Worm (Caenorhabditis elegans) whole organism, early embryonic: ENCODE results near the gene srw-16.

Source experiments
- B0310.2 ChIP-seq: sonication (generic microtip); optimal IDR thresholded peaks from 2 replicates; lab custom pipeline; 2016; ENCODE audit warnings: mild to moderate bottlenecking, missing genetic modification characterization, missing compliant biosample characterization
- F13C5.2 ChIP-seq: sonication (generic microtip); optimal IDR thresholded peaks from 2 replicates; lab custom pipeline; 2017; ENCODE audit warnings: mild to moderate bottlenecking, missing genetic modification characterization, inconsistent platforms, missing compliant biosample characterization
- aly-1 ChIP-seq: sonication (generic microtip); optimal IDR thresholded peaks from 2 replicates; lab custom pipeline; 2016; ENCODE audit warnings: missing genetic modification characterization, missing compliant biosample characterization
- ama-1 ChIP-seq: fragments of 150-350 bp; optimal IDR thresholded peaks from 2 replicates; lab custom pipeline; 2014
- ceh-13 ChIP-seq: fragments of 200-800 bp; sonication (Bioruptor generic); optimal IDR thresholded peaks from 2 replicates; lab custom pipeline; 2018; ENCODE audit warnings: mild to moderate bottlenecking, missing genetic modification characterization, missing compliant biosample characterization
- ceh-36 ChIP-seq: sonication (generic microtip); optimal IDR thresholded peaks from 2 replicates; lab custom pipeline; 2016; ENCODE audit warnings: missing genetic modification characterization, inconsistent platforms, missing compliant biosample characterization
- ets-7 ChIP-seq: sonication (generic microtip); optimal IDR thresholded peaks from 2 replicates; lab custom pipeline; 2016; ENCODE audit warnings: missing genotype, missing genetic modification characterization, missing compliant biosample characterization
- flt-1 ChIP-seq: fragments of 200-800 bp; sonication (Bioruptor generic); IDR thresholded peaks from 2 replicates; pipeline ENCODE4 v1.3.6; 2022; ENCODE audit warnings: missing genetic modification characterization, missing compliant biosample characterization
- hmbx-1 ChIP-seq: sonication (generic microtip); optimal IDR thresholded peaks from 2 replicates; lab custom pipeline; 2016; ENCODE audit warnings: mild to moderate bottlenecking, missing genetic modification characterization, missing compliant biosample characterization
- hmg-4 ChIP-seq: fragments of 200-800 bp; sonication (Bioruptor generic); optimal IDR thresholded peaks from 2 replicates; lab custom pipeline; 2018; ENCODE audit warnings: mild to moderate bottlenecking, missing genetic modification characterization, missing compliant biosample characterization
- hnd-1 ChIP-seq: sonication (generic microtip); optimal IDR thresholded peaks from 2 replicates; lab custom pipeline; 2016; ENCODE audit warnings: missing genetic modification characterization, missing compliant biosample characterization
- pes-1 ChIP-seq: fragments of 200-800 bp; sonication (Bioruptor generic); IDR thresholded peaks from 2 replicates; pipeline ENCODE4 v1.3.6; 2022; ENCODE audit warnings: missing genetic modification reagents, missing genetic modification characterization, missing compliant biosample characterization
- scrt-1 ChIP-seq: fragments of 200-800 bp; sonication (Bioruptor generic); IDR thresholded peaks from 2 replicates; pipeline ENCODE4 v1.3.6; 2022; ENCODE audit warnings: missing genetic modification characterization, missing compliant biosample characterization
- sea-1 ChIP-seq: fragments of 200-800 bp; sonication (Bioruptor generic); conservative IDR thresholded peaks from 2 replicates; pipeline ENCODE4 v1.3.6; 2022; ENCODE audit warnings: missing genetic modification characterization, missing compliant biosample characterization
- tbx-11 ChIP-seq: fragments of 200-800 bp; sonication (Bioruptor generic); IDR thresholded peaks from 2 replicates; pipeline ENCODE4 v1.3.6; 2022; ENCODE audit warnings: missing genetic modification characterization, missing compliant biosample characterization
- tbx-37 ChIP-seq: fragments of 200-800 bp; sonication (Bioruptor generic); conservative IDR thresholded peaks from 2 replicates; pipeline ENCODE4 v1.3.6; 2022; ENCODE audit warnings: missing genetic modification reagents, missing genetic modification characterization, missing compliant biosample characterization
- tra-4 ChIP-seq: sonication (generic microtip); optimal IDR thresholded peaks from 2 replicates; lab custom pipeline; 2017; ENCODE audit warnings: missing genetic modification characterization, missing compliant biosample characterization

The srw-16 gene

DNA sequence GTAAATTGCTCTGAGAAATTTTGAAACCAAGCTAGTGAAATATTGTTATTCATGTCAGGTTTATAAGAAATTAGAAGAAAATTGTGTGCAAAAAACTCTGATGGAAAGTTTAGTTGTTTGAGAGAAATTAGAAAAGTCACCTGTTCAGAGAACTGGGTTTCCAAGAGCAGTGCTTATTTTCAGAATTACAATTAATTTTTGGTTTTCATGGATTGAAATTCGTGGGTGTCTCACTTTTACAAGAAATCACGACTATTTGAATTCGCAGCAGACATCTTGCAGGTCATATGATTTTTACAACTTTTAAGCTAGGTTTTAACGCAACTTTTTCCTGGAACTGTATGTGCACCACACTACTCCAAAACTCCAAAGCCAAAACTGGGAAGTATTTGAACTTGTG is 34.4 kb upstream of the srw-16 start, which contains the start of gene srz-10:
Gene srz-10 (minus strand): TSS at position 88 of the 400 bp plus-strand sequence.
- TF ChIP-seq flt-1 (GFP tag; lab: Robert Waterston, UW) = no peak
- TF ChIP-seq pes-1 (GFP tag; lab: Robert Waterston, UW) = no peak
- no peak for TF ChIP-seq ceh-13 (GFP tag; lab: Kevin White, UChicago)
- no peak for TF ChIP-seq hnd-1 (tag; lab: Kevin White, UChicago)
- no peak for TF ChIP-seq scrt-1 (GFP tag; lab: Robert Waterston, UW)
- TF ChIP-seq aly-1 (tag; lab: Kevin White, UChicago) = no peak

DNA sequence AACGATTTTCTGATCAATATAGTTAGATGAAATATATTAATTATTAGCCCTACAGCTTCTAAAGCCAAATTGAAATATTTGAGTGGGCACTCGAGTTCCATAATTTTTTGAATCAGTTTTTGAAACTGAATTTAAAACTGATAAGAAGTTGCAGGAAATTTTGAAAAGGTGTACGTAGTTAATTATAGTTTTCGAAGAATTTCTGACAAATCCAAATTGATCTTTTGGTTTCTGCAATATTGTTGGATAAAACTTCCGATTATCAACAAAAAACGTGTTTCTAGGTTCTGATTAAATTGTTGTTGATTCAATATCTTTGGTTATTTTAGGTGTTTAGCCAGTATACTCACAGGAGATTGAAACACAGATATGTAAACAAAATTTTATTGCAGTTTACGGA is 32.1 kb upstream of the srw-16 start, which contains the start of gene T26H8.4:
Gene T26H8.4 (minus strand): TSS at position 101 of the 400 bp plus-strand sequence.
- TF ChIP-seq tbx-37 (GFP tag; lab: Robert Waterston, UW) (no peak), ets-7 (tag; lab: Kevin White, UChicago) (no peak), ceh-13 (GFP tag; lab: Kevin White, UChicago) (no peak), aly-1 (tag; lab: Kevin White, UChicago) (no peak), pes-1 (GFP tag; lab: Robert Waterston, UW) (no peak), B0310.2 (no peak), sea-1 (GFP tag; lab: Robert Waterston, UW) (no peak), ama-1 (no peak), scrt-1 (GFP tag; lab: Robert Waterston, UW) (no peak), F13C5.2 (tag; lab: Kevin White, UChicago) (no peak), tbx-11 (GFP tag; lab: Robert Waterston, UW) (no peak), hmbx-1 (tag; lab: Kevin White, UChicago) (no peak), ceh-36 (tag; lab: Kevin White, UChicago) (no peak), flt-1 (GFP tag; lab: Robert Waterston, UW) (no peak), hmg-4 (no peak), hnd-1 (tag; lab: Kevin White, UChicago) (no peak), tra-4 (no peak)

DNA sequence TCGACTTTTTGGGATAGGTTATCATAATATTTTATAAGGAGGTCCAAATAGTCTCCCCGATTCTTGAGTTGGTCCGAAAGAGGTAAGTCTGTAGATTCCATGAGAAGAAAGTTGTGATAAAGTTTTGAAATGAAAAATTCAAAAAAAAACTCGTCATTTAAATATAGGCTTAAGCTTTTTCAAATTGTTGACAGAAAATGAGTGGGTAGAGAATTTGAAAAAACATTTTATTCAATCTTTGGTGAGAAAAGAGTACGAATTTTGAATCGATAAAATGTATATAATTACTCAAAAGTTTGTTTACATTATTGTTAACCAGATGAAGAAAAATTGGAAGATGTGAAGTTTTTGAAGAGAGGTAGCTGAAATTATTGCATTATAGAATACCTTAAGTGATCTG is 30.8 kb upstream of the srw-16 start, which contains the start of gene T26H8.5:
Gene T26H8.5 (minus strand): TSS at position 101 of the 400 bp plus-strand sequence.
- TF ChIP-seq tbx-37 (GFP tag; lab: Robert Waterston, UW) (no peak), scrt-1 (GFP tag; lab: Robert Waterston, UW) (no peak), hmbx-1 (tag; lab: Kevin White, UChicago) (no peak), flt-1 (GFP tag; lab: Robert Waterston, UW) (no peak), sea-1 (GFP tag; lab: Robert Waterston, UW) (no peak), ceh-36 (tag; lab: Kevin White, UChicago) (no peak), ets-7 (tag; lab: Kevin White, UChicago) (no peak), B0310.2 (no peak), aly-1 (tag; lab: Kevin White, UChicago) (no peak)

DNA sequence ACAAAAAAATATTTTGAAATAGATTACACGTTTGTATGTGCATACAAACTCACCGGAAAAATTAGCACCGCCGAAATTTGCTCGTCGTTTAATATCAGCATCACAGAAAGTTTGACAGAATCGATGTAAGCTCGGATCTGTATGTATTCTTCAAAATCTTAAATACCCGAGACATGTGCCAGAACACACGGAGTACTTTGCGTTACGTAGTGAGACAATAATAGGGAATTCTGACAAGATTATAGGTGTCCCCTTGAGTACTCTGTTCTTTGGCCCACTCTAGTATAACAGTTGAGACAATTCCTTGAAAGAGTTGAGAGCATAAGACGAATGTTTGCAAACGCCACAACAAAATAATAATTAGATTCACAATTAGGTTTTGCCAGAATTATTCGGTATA is 29.0 kb upstream of the srw-16 start, which contains the start of gene srx-48:
Gene srx-48 (minus strand): TSS at position 101 of the 400 bp plus-strand sequence.
- TF ChIP-seq aly-1 (tag; lab: Kevin White, UChicago) (no peak), hmg-4 (no peak), pes-1 (GFP tag; lab: Robert Waterston, UW) (no peak), F13C5.2 (tag; lab: Kevin White, UChicago) (no peak), ets-7 (tag; lab: Kevin White, UChicago) (no peak), tbx-11 (GFP tag; lab: Robert Waterston, UW) (no peak), ama-1 (no peak), B0310.2 (no peak), ceh-13 (GFP tag; lab: Kevin White, UChicago) (no peak), ceh-36 (tag; lab: Kevin White, UChicago) (no peak), tbx-37 (GFP tag; lab: Robert Waterston, UW) (no peak), hnd-1 (tag; lab: Kevin White, UChicago) (no peak), scrt-1 (GFP tag; lab: Robert Waterston, UW) (no peak), sea-1 (GFP tag; lab: Robert Waterston, UW) (no peak), tra-4 (no peak), flt-1 (GFP tag; lab: Robert Waterston, UW) (no peak), hmbx-1 (tag; lab: Kevin White, UChicago) (no peak)

DNA sequence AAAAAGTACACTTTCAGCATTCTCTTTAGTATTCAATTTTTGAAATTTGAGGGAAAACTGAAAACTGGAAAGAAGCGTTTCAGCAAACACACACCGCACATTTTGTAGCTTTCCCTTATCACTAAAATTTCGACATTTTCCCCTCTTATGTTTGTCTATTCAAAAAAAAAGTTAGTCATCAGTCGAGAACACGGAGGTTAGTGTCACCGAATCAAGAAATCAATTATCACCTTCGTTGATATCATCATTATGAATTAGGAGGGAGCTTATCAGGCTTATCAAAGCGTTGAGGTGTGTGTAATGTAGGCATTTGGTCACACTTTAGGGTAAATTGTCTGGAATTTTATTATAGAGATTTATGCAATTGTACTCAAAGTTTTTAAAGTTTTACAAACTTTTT is 23.9 kb upstream of the srw-16 start, which contains the start of gene cpr-3:
Gene cpr-3 (minus strand): TSS at position 104 of the 400 bp plus-strand sequence.
- TF ChIP-seq hmg-4 (no peak), tra-4 (no peak), aly-1 (tag; lab: Kevin White, UChicago) (no peak)

DNA sequence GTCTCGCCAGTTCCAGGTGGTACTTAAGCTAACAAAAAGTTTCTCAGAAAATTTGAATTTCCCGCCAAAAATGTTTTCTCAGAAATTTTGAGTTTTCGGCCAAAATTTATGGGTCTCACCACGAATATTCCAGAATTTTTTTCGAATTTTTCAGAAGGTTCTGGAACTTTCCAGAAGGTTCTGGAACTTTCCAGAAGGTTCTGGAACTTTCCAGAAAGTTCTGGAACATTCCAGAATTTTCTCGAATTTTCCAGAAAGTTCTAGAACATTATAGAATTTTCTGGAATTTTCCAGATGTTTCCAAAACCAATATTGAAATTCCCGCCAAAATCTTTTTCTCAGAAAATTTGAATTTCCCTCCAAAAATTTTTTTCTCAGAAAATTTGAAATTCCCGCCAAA is 20.8 kb upstream of the srw-16 start:
- TF ChIP-seq pes-1 (GFP tag; lab: Robert Waterston, UW) = peak; percentile 54; the same call in 1 of the 2 replicates
- peak; percentile 15; the same call in 1 of the 2 replicates for TF ChIP-seq flt-1 (GFP tag; lab: Robert Waterston, UW)

DNA sequence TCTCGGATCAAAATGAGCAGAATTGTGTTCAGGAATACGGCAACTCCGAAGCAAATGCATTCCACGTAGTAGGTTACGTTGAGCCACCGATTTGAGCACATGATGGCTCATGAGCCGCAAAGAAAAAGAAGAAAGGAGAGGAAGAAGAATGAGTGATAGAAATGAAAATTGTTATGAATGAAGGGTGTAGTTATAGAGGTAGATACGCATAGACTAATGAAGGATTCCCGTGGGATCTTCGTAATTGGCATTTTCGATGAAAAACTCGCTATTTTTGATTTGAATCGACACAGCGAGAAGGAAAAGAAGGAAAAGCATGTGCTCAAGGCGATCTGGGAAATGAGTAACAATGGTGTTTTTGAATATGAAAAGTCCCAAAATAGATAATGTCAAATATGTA is 19.2 kb upstream of the srw-16 start, which contains the start of gene str-96:
Gene str-96 (minus strand): TSS at position 101 of the 400 bp plus-strand sequence.
- TF ChIP-seq tra-4 (no peak), ets-7 (tag; lab: Kevin White, UChicago) (no peak), hmg-4 (no peak), ama-1 (no peak), tbx-11 (GFP tag; lab: Robert Waterston, UW) (no peak), F13C5.2 (tag; lab: Kevin White, UChicago) (no peak), B0310.2 (no peak), sea-1 (GFP tag; lab: Robert Waterston, UW) (no peak), ceh-13 (GFP tag; lab: Kevin White, UChicago) (no peak), pes-1 (GFP tag; lab: Robert Waterston, UW) (no peak), tbx-37 (GFP tag; lab: Robert Waterston, UW) (no peak)

DNA sequence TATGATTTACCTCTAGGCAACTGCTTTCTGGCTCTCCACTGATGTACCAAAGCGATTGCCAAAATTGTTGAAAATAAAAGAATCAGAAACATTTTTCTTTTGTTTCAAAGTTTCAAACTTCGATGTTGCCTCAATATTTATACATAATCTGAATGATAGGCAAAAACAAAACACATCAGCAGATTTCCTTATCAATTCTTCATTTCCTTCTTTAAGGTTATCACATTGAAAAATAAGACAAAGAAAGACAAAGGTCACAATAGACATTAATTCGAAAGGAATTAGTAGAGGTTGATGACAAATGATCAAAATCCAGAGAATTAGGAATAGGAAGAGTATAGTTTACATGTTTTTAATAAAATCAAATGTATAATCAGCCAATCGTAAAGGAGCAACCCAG is 16.3 kb upstream of the srw-16 start, which contains the start of gene cyp-34A2:
Gene cyp-34A2 (minus strand): TSS at position 101 of the 400 bp plus-strand sequence.
- TF ChIP-seq tbx-11 (GFP tag; lab: Robert Waterston, UW) (no peak), aly-1 (tag; lab: Kevin White, UChicago) (no peak), flt-1 (GFP tag; lab: Robert Waterston, UW) (no peak), tbx-37 (GFP tag; lab: Robert Waterston, UW) (no peak), B0310.2 (no peak), ets-7 (tag; lab: Kevin White, UChicago) (no peak), ama-1 (no peak), sea-1 (GFP tag; lab: Robert Waterston, UW) (no peak), hnd-1 (tag; lab: Kevin White, UChicago) (no peak), hmg-4 (no peak), pes-1 (GFP tag; lab: Robert Waterston, UW) (no peak), scrt-1 (GFP tag; lab: Robert Waterston, UW) (no peak), tra-4 (no peak), ceh-36 (tag; lab: Kevin White, UChicago) (no peak), hmbx-1 (tag; lab: Kevin White, UChicago) (no peak), F13C5.2 (tag; lab: Kevin White, UChicago) (no peak), ceh-13 (GFP tag; lab: Kevin White, UChicago) (no peak)
